Worm (Caenorhabditis elegans): Measurements from ENCODE around the gene npp-21.

ce11 chrII:7588295-7588694 lies 11.2 kb upstream of the npp-21 start:
- no peak for TF ChIP-seq unc-62 (GFP tag; optimal IDR thresholded peaks at IDR 0.05)
- no peak for TF ChIP-seq elt-3 (tag; optimal IDR thresholded peaks at IDR 0.05)
